Worm (Caenorhabditis elegans) whole organism, L3 larva: ENCODE measurements around the gene F58H1.3.

ENCODE experiments used
- R02D3.7 ChIP-seq: fragments of 150-350 bp; optimal IDR thresholded peaks from 2 replicates; lab custom pipeline; 2014; ENCODE audit warnings: missing biosample characterization, missing genetic modification characterization
- ama-1 ChIP-seq: fragments of 150-350 bp; optimal IDR thresholded peaks from 2 replicates; lab custom pipeline; 2018
- ceh-28 ChIP-seq: fragments of 150-350 bp; optimal IDR thresholded peaks from 2 replicates; lab custom pipeline; 2014; ENCODE audit warnings: missing biosample characterization, missing genetic modification reagents, missing genetic modification characterization
- ceh-9 ChIP-seq: sonication (generic microtip); optimal IDR thresholded peaks from 2 replicates; lab custom pipeline; 2018; ENCODE audit warnings: missing biosample characterization, missing genetic modification characterization
- egl-5 ChIP-seq: fragments of 150-350 bp; optimal IDR thresholded peaks from 2 replicates; lab custom pipeline; 2017; ENCODE audit warnings: missing biosample characterization, missing genetic modification reagents, missing genetic modification characterization, inconsistent platforms
- elt-1 ChIP-seq: fragments of 150-350 bp; optimal IDR thresholded peaks from 2 replicates; lab custom pipeline; 2014; ENCODE audit warnings: missing biosample characterization, missing genetic modification characterization
- elt-2 ChIP-seq: sonication (generic microtip); optimal IDR thresholded peaks from 2 replicates; lab custom pipeline; 2016; ENCODE audit warnings: missing genetic modification reagents, mild to moderate bottlenecking, missing genetic modification characterization, missing compliant biosample characterization
- elt-3 ChIP-seq, 3 experiments: fragments of 150-350 bp in 1 of 3; sonication (generic microtip) in 2 of 3; optimal IDR thresholded peaks; 2 replicates in 2 of 3; 4 replicates in 1 of 3; lab custom pipeline; 2014 to 2017; ENCODE audit warnings: missing biosample characterization in 3 of 3, missing genetic modification characterization in 3 of 3
- fkh-10 ChIP-seq: sonication (generic microtip); optimal IDR thresholded peaks from 2 replicates; lab custom pipeline; 2017; ENCODE audit warnings: missing biosample characterization, missing genetic modification reagents, missing genetic modification characterization
- fkh-2 ChIP-seq: fragments of 150-350 bp; optimal IDR thresholded peaks from 2 replicates; lab custom pipeline; 2014; ENCODE audit warnings: missing biosample characterization, missing genetic modification reagents, missing genetic modification characterization
- fos-1 ChIP-seq: fragments of 150-350 bp; optimal IDR thresholded peaks from 2 replicates; lab custom pipeline; 2014; ENCODE audit warnings: missing biosample characterization, missing genetic modification characterization
- hmg-11 ChIP-seq: sonication (generic microtip); optimal IDR thresholded peaks from 2 replicates; lab custom pipeline; 2016; ENCODE audit warnings: missing genetic modification characterization, missing compliant biosample characterization
- jun-1 ChIP-seq: fragments of 150-350 bp; optimal IDR thresholded peaks from 2 replicates; lab custom pipeline; 2014; ENCODE audit warnings: missing biosample characterization, missing genetic modification reagents, missing genetic modification characterization
- lin-15B ChIP-seq: fragments of 150-350 bp; optimal IDR thresholded peaks from 2 replicates; lab custom pipeline; 2014; ENCODE audit warnings: missing biosample characterization, missing genetic modification characterization
- lin-39 ChIP-seq: fragments of 150-350 bp; optimal IDR thresholded peaks from 2 replicates; lab custom pipeline; 2018; ENCODE audit warnings: missing biosample characterization, missing genetic modification reagents, missing genetic modification characterization
- mdl-1 ChIP-seq: fragments of 150-350 bp; optimal IDR thresholded peaks from 2 replicates; lab custom pipeline; 2014; ENCODE audit warnings: missing biosample characterization, missing genetic modification characterization
- mml-1 ChIP-seq: fragments of 150-350 bp; sonication (generic microtip); optimal IDR thresholded peaks from 3 replicates; lab custom pipeline; 2014; ENCODE audit warnings: missing biosample characterization, missing genetic modification characterization
- nfya-1 ChIP-seq: sonication (generic microtip); optimal IDR thresholded peaks from 2 replicates; lab custom pipeline; 2017; ENCODE audit warnings: missing genetic modification characterization, mild to moderate bottlenecking, missing compliant biosample characterization, antibody characterized with exemption, moderate library complexity; ENCODE audit not compliant: insufficient read depth
- nhr-11 ChIP-seq: fragments of 150-350 bp; optimal IDR thresholded peaks from 2 replicates; lab custom pipeline; 2014; ENCODE audit warnings: missing biosample characterization, missing genetic modification characterization
- nhr-12 ChIP-seq: fragments of 150-350 bp; optimal IDR thresholded peaks from 2 replicates; lab custom pipeline; 2014; ENCODE audit warnings: missing biosample characterization, missing genetic modification characterization
- nhr-23 ChIP-seq: fragments of 150-350 bp; optimal IDR thresholded peaks from 2 replicates; lab custom pipeline; 2014; ENCODE audit warnings: missing biosample characterization, missing genetic modification reagents, missing genetic modification characterization
- nhr-237 ChIP-seq: fragments of 150-350 bp; optimal IDR thresholded peaks from 2 replicates; lab custom pipeline; 2014; ENCODE audit warnings: missing biosample characterization, missing genetic modification characterization
- nhr-25 ChIP-seq: sonication (generic microtip); optimal IDR thresholded peaks from 2 replicates; lab custom pipeline; 2017; ENCODE audit warnings: missing biosample characterization, missing genetic modification characterization
- nhr-67 ChIP-seq: fragments of 150-350 bp; optimal IDR thresholded peaks from 2 replicates; lab custom pipeline; 2014; ENCODE audit warnings: missing biosample characterization, missing genetic modification characterization
- nhr-76 ChIP-seq: fragments of 150-350 bp; sonication (generic microtip); optimal IDR thresholded peaks from 5 replicates; lab custom pipeline; 2014; ENCODE audit warnings: missing biosample characterization, missing genetic modification characterization
- nhr-77 ChIP-seq: fragments of 150-350 bp; optimal IDR thresholded peaks from 2 replicates; lab custom pipeline; 2014; ENCODE audit warnings: missing biosample characterization, missing genetic modification characterization
- pha-4 ChIP-seq: fragments of 150-350 bp; optimal IDR thresholded peaks from 2 replicates; lab custom pipeline; 2014; ENCODE audit warnings: missing biosample characterization, missing genetic modification reagents, missing genetic modification characterization
- pqm-1 ChIP-seq: fragments of 150-350 bp; optimal IDR thresholded peaks from 2 replicates; lab custom pipeline; 2017; ENCODE audit warnings: missing biosample characterization, missing genetic modification characterization, inconsistent platforms
- sea-2 ChIP-seq: fragments of 150-350 bp; sonication (generic microtip); optimal IDR thresholded peaks from 4 replicates; lab custom pipeline; 2014; ENCODE audit warnings: missing biosample characterization, missing genetic modification reagents, missing genetic modification characterization
- skn-1 ChIP-seq: fragments of 150-350 bp; optimal IDR thresholded peaks from 2 replicates; lab custom pipeline; 2014; ENCODE audit warnings: missing biosample characterization, missing genetic modification characterization
- snpc-4 ChIP-seq: fragments of 150-350 bp; optimal IDR thresholded peaks from 2 replicates; lab custom pipeline; 2014; ENCODE audit warnings: missing biosample characterization, missing genetic modification characterization
- zag-1 ChIP-seq: fragments of 150-350 bp; optimal IDR thresholded peaks from 2 replicates; lab custom pipeline; 2014; ENCODE audit warnings: missing biosample characterization, missing genetic modification characterization
- ztf-11 ChIP-seq: fragments of 150-350 bp; optimal IDR thresholded peaks from 2 replicates; lab custom pipeline; 2014; ENCODE audit warnings: missing biosample characterization, missing genetic modification characterization

The F58H1.3 gene

ce11 chrV:11896322-11896898 lies 37.4 kb upstream of the F58H1.3 start:
- no peak for TF ChIP-seq nhr-67 (tag; lab: Kevin White, UChicago)
- no peak for TF ChIP-seq lin-39 (tag; lab: Kevin White, UChicago)
- TF ChIP-seq pqm-1 (tag; lab: Kevin White, UChicago) = peak; percentile 24
- TF ChIP-seq nhr-23 = peak; percentile 36
- peak; percentile 38 for TF ChIP-seq lin-15B (tag; lab: Kevin White, UChicago)
- no peak for TF ChIP-seq jun-1 (tag; lab: Kevin White, UChicago)
- peak; percentile 84 for TF ChIP-seq nhr-25 (tag; lab: Kevin White, UChicago)
- TF ChIP-seq hmg-11 (tag; lab: Kevin White, UChicago) = peak; percentile 9
- TF ChIP-seq fkh-10 (GFP tag; lab: Kevin White, UChicago) = no peak
- peak; percentile 57 for TF ChIP-seq pha-4 (tag; lab: Kevin White, UChicago)
- TF ChIP-seq nhr-76 (tag; lab: Kevin White, UChicago) = no peak
- no peak for TF ChIP-seq nhr-12 (tag; lab: Kevin White, UChicago)
- no peak for TF ChIP-seq ztf-11 (tag; lab: Kevin White, UChicago)
- TF ChIP-seq fos-1 (tag; lab: Kevin White, UChicago) = no peak
- TF ChIP-seq zag-1 (tag; lab: Kevin White, UChicago) = no peak
- peak; percentile 60 for TF ChIP-seq elt-2 (tag; lab: Kevin White, UChicago)

ce11 chrV:11897604-11898003 lies 36.2 kb upstream of the F58H1.3 start:
- TF ChIP-seq nhr-25 (tag; lab: Kevin White, UChicago) (peak; percentile 19), fos-1 (tag; lab: Kevin White, UChicago) (no peak)
- TF ChIP-seq, all 47 proteins: peak for 1

- TF ChIP-seq mdl-1 (tag; lab: Kevin White, UChicago) (no peak), nhr-237 (no peak), nhr-11 (tag; lab: Kevin White, UChicago) (no peak), fos-1 (tag; lab: Kevin White, UChicago) (no peak), zag-1 (tag; lab: Kevin White, UChicago) (no peak), elt-1 (tag; lab: Kevin White, UChicago) (no peak), nhr-77 (tag; lab: Kevin White, UChicago) (no peak), elt-3 (tag; optimal IDR thresholded peaks at IDR 0.05; lab: Kevin White, UChicago) (no peak), mml-1 (tag; lab: Kevin White, UChicago) (no peak), R02D3.7 (tag; lab: Kevin White, UChicago) (no peak)
- TF ChIP-seq, all 47 proteins: peak for 0
Observed at ce11 chrV:11899149-11899548, 34.6 kb upstream of the F58H1.3 start, which contains the start of gene sma-1. Gene sma-1 (plus strand): TSS chrV:11899449.

ce11 chrV:11900127-11900526 lies 33.7 kb upstream of the F58H1.3 start:
- no peak for TF ChIP-seq fkh-2 (tag; lab: Kevin White, UChicago)
- no peak for TF ChIP-seq ceh-28 (tag; lab: Kevin White, UChicago)
- no peak for TF ChIP-seq elt-3 (tag; optimal IDR thresholded peaks at IDR 0.05; lab: Kevin White, UChicago)
- no peak for TF ChIP-seq sea-2 (GFP tag; lab: Kevin White, UChicago)
- TF ChIP-seq hmg-11 (tag; lab: Kevin White, UChicago) = no peak
- TF ChIP-seq ceh-9 (tag; lab: Kevin White, UChicago) = no peak
- TF ChIP-seq pqm-1 (tag; lab: Kevin White, UChicago) = peak; percentile 72
- peak; percentile 84 for TF ChIP-seq elt-2 (tag; lab: Kevin White, UChicago)
- TF ChIP-seq nfya-1 (tag; lab: Kevin White, UChicago) = no peak

ce11 chrV:11901260-11901659 lies 32.5 kb upstream of the F58H1.3 start:
- TF ChIP-seq egl-5 = no peak
- no peak for TF ChIP-seq nhr-23
- TF ChIP-seq ztf-11 (tag; lab: Kevin White, UChicago) = no peak
- TF ChIP-seq mml-1 (tag; lab: Kevin White, UChicago) = no peak
- no peak for TF ChIP-seq lin-39 (tag; lab: Kevin White, UChicago)
- no peak for TF ChIP-seq fkh-2 (tag; lab: Kevin White, UChicago)
- TF ChIP-seq ama-1 (lab: Kevin White, UChicago) = no peak
- no peak for TF ChIP-seq skn-1 (tag; lab: Kevin White, UChicago)
- no peak for TF ChIP-seq nhr-11 (tag; lab: Kevin White, UChicago)
- TF ChIP-seq nfya-1 (tag; lab: Kevin White, UChicago) = no peak
- no peak for TF ChIP-seq ceh-28 (tag; lab: Kevin White, UChicago)
- TF ChIP-seq snpc-4 (tag; lab: Kevin White, UChicago) = no peak
